Worm (Caenorhabditis elegans): ENCODE data around the gene mam-5.
A peak's percentile ranks its signal among the peaks of the same experiment; 100 is the strongest.

Gene mam-5

DNA sequence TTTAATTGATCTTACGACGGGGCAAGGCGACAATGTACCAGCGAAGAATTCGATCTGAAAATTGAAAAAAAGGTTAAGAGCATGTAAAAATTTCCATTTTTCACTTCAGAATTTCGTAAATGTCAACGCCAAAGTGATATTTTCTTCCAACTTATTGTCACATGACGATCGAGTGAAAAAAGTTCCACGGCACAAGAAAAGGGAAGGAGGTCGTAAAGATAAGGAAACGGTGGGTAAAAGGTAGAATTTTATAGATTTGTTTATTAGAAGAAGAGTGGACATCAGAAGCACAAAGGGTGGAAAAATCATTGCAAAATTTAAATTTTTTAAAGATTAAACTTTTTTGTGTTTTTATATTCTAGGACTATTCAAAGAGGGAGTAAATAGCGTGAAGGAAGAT is 24.5 kb upstream of the mam-5 start:
- no peak for TF ChIP-seq W03F9.2 (tag; optimal IDR thresholded peaks at IDR 0.05)
- TF ChIP-seq dao-5 (tag; optimal IDR thresholded peaks at IDR 0.05) = no peak

DNA sequence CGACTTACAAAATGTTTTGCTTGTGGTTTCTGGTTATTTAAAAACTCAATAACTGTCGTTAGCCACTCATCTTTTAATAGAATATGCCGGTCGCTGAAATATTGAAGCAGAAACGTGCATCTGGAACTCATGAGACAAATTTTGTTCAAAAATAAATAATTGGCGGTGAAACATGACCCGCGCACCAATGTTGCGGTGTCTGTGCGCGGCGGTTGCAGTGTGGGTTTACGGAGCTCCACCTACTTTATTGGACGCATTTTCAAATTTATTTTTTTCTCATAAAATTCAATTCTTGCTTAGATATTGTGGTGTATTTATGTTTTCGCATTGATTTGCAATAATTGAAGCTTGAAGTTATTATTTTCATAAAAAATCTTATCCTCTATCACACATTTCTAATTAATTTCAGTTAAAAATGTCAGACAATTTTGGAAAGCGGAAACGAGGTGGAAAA is 21.9 kb upstream of the mam-5 start, which contains the start of the genes rmh-2 and suds-3:
Gene rmh-2, minus strand, starts transcription at position 164 of the 454 bp plus-strand sequence.
Gene suds-3, plus strand, starts transcription at position 404 of the 454 bp plus-strand sequence.
- TF ChIP-seq him-1 (tag; optimal IDR thresholded peaks at IDR 0.05) (no peak), W03F9.2 (tag; optimal IDR thresholded peaks at IDR 0.05) (no peak), dao-5 (tag; optimal IDR thresholded peaks at IDR 0.05) (no peak)

DNA sequence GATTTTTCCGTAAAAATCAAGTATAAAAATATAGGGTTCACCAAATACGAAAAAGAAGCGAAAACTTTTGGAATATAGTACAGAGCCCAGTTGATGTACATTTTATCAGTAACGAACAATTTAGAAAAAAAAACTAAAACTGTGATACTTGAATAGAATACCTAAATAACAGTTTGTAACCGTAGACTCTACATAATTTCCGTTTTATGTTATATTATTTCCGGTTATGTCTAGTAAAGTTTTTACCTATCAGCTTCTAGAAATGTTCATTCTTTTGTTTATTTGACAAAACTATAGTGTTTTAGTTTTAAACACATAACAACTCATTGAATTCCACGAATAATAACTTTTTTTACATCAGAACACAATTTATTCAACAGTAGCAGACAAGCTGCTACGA is 15.1 kb upstream of the mam-5 start, which contains the start of gene srj-33:
Gene srj-33, minus strand, starts transcription at position 101 of the 400 bp plus-strand sequence.
- no peak for TF ChIP-seq W03F9.2 (tag; optimal IDR thresholded peaks at IDR 0.05)
- TF ChIP-seq him-1 (tag; optimal IDR thresholded peaks at IDR 0.05) = no peak
- no peak for TF ChIP-seq dao-5 (tag; optimal IDR thresholded peaks at IDR 0.05)

DNA sequence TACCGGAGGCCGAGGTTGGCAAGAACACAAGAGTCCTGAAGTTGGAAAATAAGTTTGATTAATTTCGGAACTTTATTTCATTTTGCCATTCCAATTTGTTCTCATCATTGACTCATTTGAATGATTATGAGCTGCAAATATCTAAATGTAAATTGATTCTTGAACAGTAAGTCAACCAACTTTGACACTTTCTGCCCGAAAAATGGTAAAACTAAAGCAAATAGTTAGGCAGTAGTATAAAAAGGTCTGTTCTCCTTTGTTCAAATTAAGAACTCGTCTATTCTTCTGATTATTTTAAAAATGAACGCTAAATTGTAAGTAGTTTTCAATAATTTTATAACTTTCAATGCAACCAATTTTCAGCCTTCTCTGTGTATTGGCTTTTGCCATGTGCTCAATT is 9.5 kb upstream of the mam-5 start, which contains the start of gene fipr-12:
Gene fipr-12, plus strand, starts transcription at position 301 of the 400 bp plus-strand sequence.
- no peak for TF ChIP-seq W03F9.2 (tag; optimal IDR thresholded peaks at IDR 0.05)
- TF ChIP-seq dao-5 (tag; optimal IDR thresholded peaks at IDR 0.05) = no peak
- TF ChIP-seq him-1 (tag; optimal IDR thresholded peaks at IDR 0.05) = no peak

DNA sequence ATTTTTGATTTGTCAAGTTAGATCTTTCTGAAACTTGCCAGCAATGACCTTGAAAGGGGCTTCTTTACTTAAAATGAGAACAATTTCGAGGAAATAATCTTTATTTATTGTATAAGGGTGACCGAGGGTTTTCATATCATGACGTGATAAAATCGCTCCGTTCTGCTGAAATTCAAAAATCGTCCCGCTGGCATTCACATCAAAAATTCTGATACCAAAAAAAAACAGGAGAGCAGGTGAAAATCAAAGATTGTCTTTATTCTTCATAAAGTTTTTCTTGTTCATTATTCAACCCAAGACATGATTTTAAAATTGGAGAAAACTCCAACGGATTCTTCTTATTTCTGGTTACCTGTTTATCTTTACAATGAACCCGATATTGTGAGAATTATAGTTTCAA is 8.4 kb upstream of the mam-5 start, which contains the start of gene sre-28:
Gene sre-28, plus strand, starts transcription at position 301 of the 400 bp plus-strand sequence.
- TF ChIP-seq dao-5 (tag; optimal IDR thresholded peaks at IDR 0.05) (no peak), W03F9.2 (tag; optimal IDR thresholded peaks at IDR 0.05) (no peak), him-1 (tag; optimal IDR thresholded peaks at IDR 0.05) (no peak)

DNA sequence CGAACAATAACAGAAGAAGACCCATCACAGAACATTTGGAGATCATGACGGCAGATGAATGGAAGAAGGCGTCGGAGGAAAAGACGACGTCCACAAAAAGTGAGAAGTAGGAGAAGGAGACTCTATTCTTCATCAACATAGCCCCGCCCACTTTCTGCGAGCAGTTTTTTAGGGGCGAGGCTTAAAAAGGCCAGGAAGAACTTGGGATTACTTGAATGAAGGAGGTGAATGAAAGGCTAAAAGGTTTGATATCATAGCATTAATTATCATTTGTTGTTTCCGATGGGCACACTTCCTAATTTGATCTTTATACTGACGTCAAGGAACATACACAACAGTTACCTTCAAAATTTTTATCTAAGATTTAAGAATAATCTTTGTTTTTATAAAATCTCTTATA is 3.7 kb upstream of the mam-5 start, which contains the start of gene nlp-58:
Gene nlp-58, minus strand, starts transcription at position 101 of the 400 bp plus-strand sequence.
- TF ChIP-seq dao-5 (tag; optimal IDR thresholded peaks at IDR 0.05) (no peak), him-1 (tag; optimal IDR thresholded peaks at IDR 0.05) (no peak), W03F9.2 (tag; optimal IDR thresholded peaks at IDR 0.05) (no peak)

DNA sequence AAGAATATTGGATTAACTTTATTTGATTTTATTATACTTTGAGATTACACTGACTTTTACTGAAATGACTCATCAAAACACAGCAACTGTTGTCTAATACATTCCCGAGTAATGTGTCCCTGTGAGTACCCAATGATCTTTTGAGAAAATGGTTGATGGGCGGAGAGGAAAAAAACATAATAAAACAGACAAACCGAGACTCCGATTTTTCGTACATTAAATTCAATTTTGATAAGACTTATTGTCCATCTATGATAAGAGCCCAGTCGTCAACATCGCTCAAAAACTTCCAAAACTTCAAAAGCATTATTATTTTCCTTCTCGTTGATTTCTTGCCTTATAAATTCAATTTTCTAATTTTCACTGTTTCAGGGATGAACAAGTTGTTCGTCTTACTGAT is 1.6 kb upstream of the mam-5 start, which contains the start of gene ttr-46:
Gene ttr-46, plus strand, starts transcription at position 373 of the 400 bp plus-strand sequence.
- no peak for TF ChIP-seq him-1 (tag; optimal IDR thresholded peaks at IDR 0.05)

DNA sequence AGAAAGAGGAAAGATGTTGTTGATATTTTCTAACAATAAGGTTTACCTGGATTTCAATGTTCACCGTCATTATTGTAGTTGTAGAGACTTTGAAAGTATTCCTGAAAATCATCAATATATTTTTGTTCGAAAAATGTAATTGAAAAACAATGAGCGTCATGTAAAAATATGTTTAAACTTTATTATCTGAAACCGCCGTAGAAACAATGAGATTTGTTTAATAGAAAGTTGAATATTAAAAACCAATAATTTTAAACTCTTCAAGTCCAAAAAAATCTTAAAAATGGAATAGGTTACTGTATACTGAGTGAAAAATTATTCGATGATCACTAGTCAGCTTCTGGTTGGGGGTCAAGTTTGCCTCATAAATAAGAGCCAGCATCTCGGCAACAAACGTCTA is 5.7 kb downstream of the mam-5 start, which contains the start of gene anmt-3:
Gene anmt-3, minus strand, starts transcription at position 101 of the 400 bp plus-strand sequence.
- TF ChIP-seq dao-5 (tag; optimal IDR thresholded peaks at IDR 0.05) = no peak
- no peak for TF ChIP-seq W03F9.2 (tag; optimal IDR thresholded peaks at IDR 0.05)
- no peak for TF ChIP-seq him-1 (tag; optimal IDR thresholded peaks at IDR 0.05)

DNA sequence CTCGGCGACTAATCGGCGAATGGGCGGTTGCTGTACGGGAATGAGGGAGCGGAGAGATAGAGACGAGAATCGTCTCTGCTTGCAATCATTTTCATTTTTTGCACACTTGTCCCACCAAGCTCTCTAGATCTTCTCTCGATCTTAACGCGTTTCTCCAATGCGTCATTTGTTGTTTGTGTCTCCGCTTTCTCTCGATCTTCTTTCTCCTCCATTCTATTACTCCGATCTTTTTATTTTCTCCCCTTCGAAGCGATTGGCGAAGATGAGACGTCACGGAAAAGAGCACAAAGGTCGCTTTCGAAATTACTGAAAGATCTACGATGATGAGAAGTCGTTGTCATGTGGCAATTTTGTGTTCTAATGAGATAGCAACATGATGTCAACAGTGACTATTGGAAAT is 6.2 kb downstream of the mam-5 start:
- TF ChIP-seq him-1 (tag; optimal IDR thresholded peaks at IDR 0.05) (no peak), dao-5 (tag; optimal IDR thresholded peaks at IDR 0.05) (no peak), W03F9.2 (tag; optimal IDR thresholded peaks at IDR 0.05) (no peak)

DNA sequence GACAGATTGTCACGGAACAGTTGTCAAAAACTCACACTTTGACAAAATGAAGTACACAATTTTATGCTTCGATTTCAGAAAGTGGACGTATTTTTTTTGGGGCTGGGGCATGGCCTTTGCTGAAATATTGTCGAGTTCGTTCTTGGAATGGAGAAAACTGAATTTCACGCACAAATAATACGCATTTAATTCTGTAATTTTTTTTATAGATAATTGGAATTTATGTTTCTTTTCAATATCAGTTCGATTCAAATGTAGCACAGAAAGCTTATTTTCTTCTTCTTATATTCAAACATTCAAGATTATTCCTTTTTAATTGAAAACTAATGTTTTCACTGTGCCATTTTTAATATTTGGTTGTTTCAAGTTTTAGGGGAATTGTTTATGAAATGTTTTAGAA is 7.9 kb downstream of the mam-5 start, which contains the start of gene T07C12.10:
Gene T07C12.10, minus strand, starts transcription at position 101 of the 400 bp plus-strand sequence.
- TF ChIP-seq W03F9.2 (tag; optimal IDR thresholded peaks at IDR 0.05) = no peak
- TF ChIP-seq dao-5 (tag; optimal IDR thresholded peaks at IDR 0.05) = no peak
- TF ChIP-seq him-1 (tag; optimal IDR thresholded peaks at IDR 0.05) = no peak

DNA sequence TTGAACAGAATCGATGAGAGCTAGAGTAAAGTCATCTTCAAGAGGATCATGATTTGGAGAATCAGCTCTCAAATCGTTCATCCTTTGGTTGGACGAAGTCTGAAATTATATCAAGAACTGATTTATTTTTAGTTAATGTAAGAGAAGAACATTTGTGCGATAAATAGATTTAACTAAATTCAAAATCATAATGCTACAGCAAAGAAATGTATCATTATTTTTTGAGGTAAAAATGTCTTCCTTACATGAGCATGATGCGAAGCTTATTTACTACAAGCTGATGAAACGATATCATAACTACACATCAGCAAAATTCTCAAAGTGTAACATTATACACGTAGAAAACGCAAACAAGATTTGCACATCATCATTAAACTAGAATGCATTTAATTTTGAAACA is 9.9 kb downstream of the mam-5 start, which contains the start of gene madf-4:
Gene madf-4, minus strand, starts transcription at position 101 of the 400 bp plus-strand sequence.
- TF ChIP-seq dao-5 (tag; optimal IDR thresholded peaks at IDR 0.05) (no peak), him-1 (tag; optimal IDR thresholded peaks at IDR 0.05) (no peak), W03F9.2 (tag; optimal IDR thresholded peaks at IDR 0.05) (no peak)

DNA sequence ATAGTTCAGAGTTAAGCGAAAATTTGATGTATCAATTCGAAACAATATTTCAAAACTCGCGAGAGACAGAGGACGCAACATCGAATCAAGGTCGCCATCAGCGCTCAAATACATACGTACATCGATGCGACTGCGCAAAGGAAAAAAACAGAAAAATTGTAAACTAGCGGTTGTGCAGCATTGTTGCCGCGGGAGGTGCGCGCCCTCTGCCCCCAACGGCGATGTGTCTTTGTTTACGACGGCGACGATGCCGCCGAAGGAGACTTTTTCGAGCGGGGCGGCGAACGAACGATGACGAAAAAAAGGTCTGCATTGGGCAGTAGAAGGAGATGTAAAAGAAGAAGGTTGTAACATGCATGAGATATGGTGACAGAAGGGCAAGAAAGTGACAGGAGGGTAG is 10.4 kb downstream of the mam-5 start:
- TF ChIP-seq dao-5 (tag; optimal IDR thresholded peaks at IDR 0.05) (no peak), W03F9.2 (tag; optimal IDR thresholded peaks at IDR 0.05) (no peak), him-1 (tag; optimal IDR thresholded peaks at IDR 0.05) (no peak)

DNA sequence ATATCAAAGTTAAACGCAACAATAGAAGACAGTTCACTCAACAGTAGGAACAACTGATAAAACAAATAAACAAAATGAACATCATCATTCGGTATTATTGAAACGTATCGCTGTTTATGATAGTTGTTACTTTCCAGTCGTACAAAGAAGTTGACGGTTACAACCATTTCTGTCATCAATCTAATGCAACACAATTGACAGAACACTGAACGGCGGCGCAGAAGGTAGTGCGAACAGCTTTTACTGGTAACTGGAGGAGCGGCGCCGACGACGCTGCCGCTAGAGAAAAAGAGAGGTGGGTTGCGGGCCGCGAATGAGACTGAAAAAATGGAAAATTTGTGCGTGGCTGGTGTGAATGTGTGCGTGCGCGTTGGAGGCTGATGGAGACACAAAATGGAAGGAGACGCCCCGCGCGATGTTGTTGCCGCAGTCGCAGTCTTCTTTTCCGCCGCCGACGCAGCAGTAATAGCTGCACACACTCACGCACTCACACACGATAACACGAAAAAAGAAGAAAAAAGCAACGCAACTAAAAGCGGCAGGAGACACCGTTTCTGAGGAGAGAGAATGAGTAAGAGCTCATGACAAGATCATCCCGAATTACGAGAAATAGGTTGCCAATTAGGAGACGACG is 11.8 kb downstream of the mam-5 start:
- peak; percentile 26 for TF ChIP-seq him-1 (tag; optimal IDR thresholded peaks at IDR 0.05)
- no peak for TF ChIP-seq dao-5 (tag; optimal IDR thresholded peaks at IDR 0.05)

DNA sequence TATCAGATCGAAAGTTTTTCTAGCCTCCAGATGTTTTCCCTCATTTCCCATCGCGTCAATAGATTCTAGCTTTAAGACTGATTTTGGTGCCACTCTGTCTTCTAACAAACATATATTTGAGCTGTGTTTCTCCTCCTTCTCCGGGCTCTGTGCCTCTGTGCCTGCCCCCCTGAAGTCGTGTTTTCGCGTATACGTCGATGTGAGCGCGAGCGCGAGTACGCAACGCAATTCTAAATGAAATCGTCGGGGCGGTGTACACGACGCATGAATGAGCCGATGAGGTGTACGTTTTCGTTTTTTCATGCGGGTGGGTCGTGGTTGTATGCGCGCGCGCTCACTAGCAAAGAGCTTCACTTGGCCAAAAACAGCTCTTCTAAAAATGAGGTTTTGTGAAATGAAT is 13.4 kb downstream of the mam-5 start:
- TF ChIP-seq W03F9.2 (tag; optimal IDR thresholded peaks at IDR 0.05) (no peak), him-1 (tag; optimal IDR thresholded peaks at IDR 0.05) (peak; percentile 24), dao-5 (tag; optimal IDR thresholded peaks at IDR 0.05) (no peak)

Data from whole organism, L4/young adult.